Fruit fly (Drosophila melanogaster) whole organism, prepupa: Measurements from ENCODE around the gene Ubc84D.

Source experiments
- CG10669 ChIP-seq: fragments of 200-800 bp; sonication (Bioruptor generic); optimal IDR thresholded peaks from 3 replicates; lab custom pipeline; 2018; ENCODE audit warnings: missing biosample characterization, mild to moderate bottlenecking, missing genetic modification characterization, moderate library complexity
- CG6854 ChIP-seq: fragments of 200-800 bp; sonication (Bioruptor generic); optimal IDR thresholded peaks from 2 replicates; lab custom pipeline; 2017; ENCODE audit warnings: missing biosample characterization, mild to moderate bottlenecking, missing genetic modification characterization
- Hr38 ChIP-seq: sonication (Bioruptor generic); optimal IDR thresholded peaks from 2 replicates; lab custom pipeline; 2016; ENCODE audit warnings: missing biosample characterization, missing genetic modification characterization
- Lpt ChIP-seq: fragments of 200-800 bp; sonication (Bioruptor generic); optimal IDR thresholded peaks from 3 replicates; lab custom pipeline; 2016; ENCODE audit warnings: missing biosample characterization, missing genetic modification characterization
- fd59A ChIP-seq: fragments of 200-800 bp; sonication (Bioruptor generic); optimal IDR thresholded peaks from 2 replicates; lab custom pipeline; 2017; ENCODE audit warnings: missing biosample characterization, mild to moderate bottlenecking, missing genetic modification characterization, missing genetic modification reagents

- TF ChIP-seq fd59A (GFP tag; lab: Kevin White, UChicago): no peak
- no peak for TF ChIP-seq CG10669 (GFP tag; lab: Kevin White, UChicago)
- no peak for TF ChIP-seq CG6854 (GFP tag; lab: Kevin White, UChicago)
- TF ChIP-seq Hr38 (GFP tag; lab: Kevin White, UChicago): no peak
- TF ChIP-seq Lpt: no peak
These were observed 19.2 kb upstream of the Ubc84D start, which contains the start of gene alpha-Est4 for dm6 chr3R:7538435-7538834.
